Worm (Caenorhabditis elegans) whole organism, mixed stage, embryonic: Measurements from ENCODE around the gene fzy-1.

Source experiments
- M03D4.4 ChIP-seq: sonication (generic microtip); optimal IDR thresholded peaks from 2 replicates; lab custom pipeline; 2017; ENCODE audit warnings: mild to moderate bottlenecking, missing genetic modification characterization, missing compliant biosample characterization
- bed-3 ChIP-seq: fragments of 200-800 bp; sonication (Bioruptor generic); optimal IDR thresholded peaks from 3 replicates; lab custom pipeline; 2018; ENCODE audit warnings: mild to moderate bottlenecking, missing genetic modification characterization, moderate library complexity, missing compliant biosample characterization
- blmp-1 ChIP-seq: fragments of 150-350 bp; optimal IDR thresholded peaks from 2 replicates; lab custom pipeline; 2014; ENCODE audit warnings: missing biosample characterization, missing genetic modification characterization
- ceh-39 ChIP-seq: fragments of 150-350 bp; optimal IDR thresholded peaks from 2 replicates; lab custom pipeline; 2014; ENCODE audit warnings: missing biosample characterization, missing genetic modification characterization
- ceh-43 ChIP-seq: fragments of 200-800 bp; sonication (Bioruptor generic); optimal IDR thresholded peaks from 2 replicates; lab custom pipeline; 2018; ENCODE audit warnings: mild to moderate bottlenecking, missing genetic modification characterization, moderate library complexity, missing compliant biosample characterization
- ceh-83 ChIP-seq: fragments of 200-800 bp; sonication (Bioruptor generic); optimal IDR thresholded peaks from 2 replicates; lab custom pipeline; 2018; ENCODE audit warnings: mild to moderate bottlenecking, missing genetic modification characterization, missing compliant biosample characterization
- ces-1 ChIP-seq: fragments of 150-350 bp; optimal IDR thresholded peaks from 2 replicates; lab custom pipeline; 2014; ENCODE audit warnings: missing biosample characterization, missing genetic modification reagents, missing genetic modification characterization
- drap-1 ChIP-seq: fragments of 200-800 bp; sonication (Bioruptor generic); optimal IDR thresholded peaks from 3 replicates; lab custom pipeline; 2018; ENCODE audit warnings: mild to moderate bottlenecking, missing genetic modification characterization, missing compliant biosample characterization
- elt-1 ChIP-seq: sonication (generic microtip); optimal IDR thresholded peaks from 2 replicates; lab custom pipeline; 2017; ENCODE audit warnings: missing genetic modification characterization, mild to moderate bottlenecking, missing compliant biosample characterization, antibody characterized with exemption, moderate library complexity, borderline replicate concordance; ENCODE audit not compliant: insufficient read depth
- flh-1 ChIP-seq: fragments of 200-800 bp; sonication (Bioruptor generic); optimal IDR thresholded peaks from 2 replicates; lab custom pipeline; 2018; ENCODE audit warnings: mild to moderate bottlenecking, missing genetic modification characterization, moderate library complexity, missing compliant biosample characterization
- ham-2 ChIP-seq: fragments of 200-800 bp; sonication (Bioruptor generic); optimal IDR thresholded peaks from 2 replicates; lab custom pipeline; 2018; ENCODE audit warnings: mild to moderate bottlenecking, missing genetic modification characterization, missing compliant biosample characterization
- hlh-1 ChIP-seq: fragments of 150-350 bp; optimal IDR thresholded peaks from 2 replicates; lab custom pipeline; 2014; ENCODE audit warnings: missing biosample characterization, missing genetic modification reagents, missing genetic modification characterization
- lin-32 ChIP-seq: fragments of 200-800 bp; sonication (Bioruptor generic); optimal IDR thresholded peaks from 2 replicates; lab custom pipeline; 2018; ENCODE audit warnings: mild to moderate bottlenecking, missing genetic modification characterization, missing compliant biosample characterization
- lsy-2 ChIP-seq: fragments of 150-350 bp; optimal IDR thresholded peaks from 2 replicates; lab custom pipeline; 2014; ENCODE audit warnings: missing biosample characterization, missing genetic modification characterization
- mep-1 ChIP-seq: fragments of 150-350 bp; optimal IDR thresholded peaks from 2 replicates; lab custom pipeline; 2017; ENCODE audit warnings: missing biosample characterization, missing genetic modification reagents, missing genetic modification characterization, inconsistent platforms
- nhr-2 ChIP-seq: fragments of 150-350 bp; optimal IDR thresholded peaks from 2 replicates; lab custom pipeline; 2014; ENCODE audit warnings: missing biosample characterization, missing genetic modification characterization
- nhr-237 ChIP-seq: fragments of 150-350 bp; optimal IDR thresholded peaks from 2 replicates; lab custom pipeline; 2014; ENCODE audit warnings: missing biosample characterization, missing genetic modification characterization
- nhr-28 ChIP-seq: fragments of 150-350 bp; optimal IDR thresholded peaks from 2 replicates; lab custom pipeline; 2014; ENCODE audit warnings: missing biosample characterization, missing genetic modification characterization
- pha-4 ChIP-seq: fragments of 150-350 bp; optimal IDR thresholded peaks from 2 replicates; lab custom pipeline; 2018; ENCODE audit warnings: missing biosample characterization, missing genetic modification reagents, missing genetic modification characterization
- sem-2 ChIP-seq: fragments of 200-800 bp; sonication (Bioruptor generic); optimal IDR thresholded peaks from 2 replicates; lab custom pipeline; 2018; ENCODE audit warnings: mild to moderate bottlenecking, missing genetic modification characterization, missing compliant biosample characterization
- snpc-4 ChIP-seq: fragments of 150-350 bp; optimal IDR thresholded peaks from 2 replicates; lab custom pipeline; 2014; ENCODE audit warnings: missing biosample characterization, missing genetic modification characterization
- sptf-1 ChIP-seq: sonication (generic microtip); optimal IDR thresholded peaks from 2 replicates; lab custom pipeline; 2017; ENCODE audit warnings: mild to moderate bottlenecking, missing genetic modification characterization, moderate library complexity, missing compliant biosample characterization
- tbx-8 ChIP-seq: fragments of 200-800 bp; sonication (Bioruptor generic); optimal IDR thresholded peaks from 2 replicates; lab custom pipeline; 2018; ENCODE audit warnings: mild to moderate bottlenecking, missing genetic modification characterization, moderate library complexity, missing compliant biosample characterization
- unc-120 ChIP-seq: sonication (generic microtip); optimal IDR thresholded peaks from 2 replicates; lab custom pipeline; 2017; ENCODE audit warnings: missing genetic modification characterization, missing compliant biosample characterization; ENCODE audit not compliant: poor library complexity, severe bottlenecking
- unc-39 ChIP-seq: fragments of 150-350 bp; optimal IDR thresholded peaks from 2 replicates; lab custom pipeline; 2014; ENCODE audit warnings: missing biosample characterization, missing genetic modification characterization
- unc-62 ChIP-seq: fragments of 150-350 bp; optimal IDR thresholded peaks from 2 replicates; lab custom pipeline; 2014; ENCODE audit warnings: missing biosample characterization, missing genetic modification reagents, missing genetic modification characterization
- zip-8 ChIP-seq: fragments of 150-350 bp; optimal IDR thresholded peaks from 2 replicates; lab custom pipeline; 2014; ENCODE audit warnings: missing biosample characterization, missing genetic modification characterization
- ztf-11 ChIP-seq: fragments of 150-350 bp; optimal IDR thresholded peaks from 2 replicates; lab custom pipeline; 2014; ENCODE audit warnings: missing biosample characterization, missing genetic modification characterization

The fzy-1 gene

ce11 chrII:5512473-5513097, 12.0 kb downstream of the fzy-1 start:
- TF ChIP-seq flh-1 (GFP tag; lab: Kevin White, UChicago) (no peak), zip-8 (tag; lab: Kevin White, UChicago) (no peak), drap-1 (GFP tag; lab: Kevin White, UChicago) (no peak), ces-1 (GFP tag; lab: Kevin White, UChicago) (no peak), sptf-1 (tag; lab: Kevin White, UChicago) (no peak), tbx-8 (no peak), lsy-2 (no peak)

- no peak for TF ChIP-seq nhr-28 (tag; lab: Kevin White, UChicago)
These were observed 14.3 kb downstream of the fzy-1 start, which contains the start of gene sahd-1 for ce11 chrII:5514846-5515245. sahd-1 (minus strand) TSS chrII:5514945.

ce11 chrII:5515542-5515941, 15.0 kb downstream of the fzy-1 start, which contains the start of gene ZK177.3:
ZK177.3 (plus strand) TSS chrII:5515842.
- TF ChIP-seq sptf-1 (tag; lab: Kevin White, UChicago) (no peak), pha-4 (tag; lab: Kevin White, UChicago) (no peak), mep-1 (tag; lab: Kevin White, UChicago) (no peak), flh-1 (GFP tag; lab: Kevin White, UChicago) (no peak), lsy-2 (no peak), ceh-43 (GFP tag; lab: Kevin White, UChicago) (no peak), M03D4.4 (tag; lab: Kevin White, UChicago) (no peak), hlh-1 (tag; lab: Kevin White, UChicago) (no peak), bed-3 (GFP tag; lab: Kevin White, UChicago) (no peak), snpc-4 (tag; lab: Kevin White, UChicago) (no peak), ceh-83 (GFP tag; lab: Kevin White, UChicago) (no peak), ham-2 (GFP tag; lab: Kevin White, UChicago) (no peak), ces-1 (GFP tag; lab: Kevin White, UChicago) (no peak), zip-8 (tag; lab: Kevin White, UChicago) (no peak), blmp-1 (tag; lab: Kevin White, UChicago) (no peak)

ce11 chrII:5517643-5518042, 17.1 kb downstream of the fzy-1 start, which contains the start of gene ZK177.9:
ZK177.9 (minus strand) TSS chrII:5517743.
- TF ChIP-seq sem-2 (no peak), lsy-2 (no peak), unc-120 (no peak), ztf-11 (tag; lab: Kevin White, UChicago) (no peak), nhr-237 (tag; lab: Kevin White, UChicago) (no peak), bed-3 (GFP tag; lab: Kevin White, UChicago) (no peak), elt-1 (tag; lab: Kevin White, UChicago) (no peak), unc-39 (no peak), flh-1 (GFP tag; lab: Kevin White, UChicago) (no peak), ceh-43 (GFP tag; lab: Kevin White, UChicago) (no peak), zip-8 (tag; lab: Kevin White, UChicago) (no peak), mep-1 (tag; lab: Kevin White, UChicago) (no peak), ces-1 (GFP tag; lab: Kevin White, UChicago) (no peak), lin-32 (GFP tag; lab: Kevin White, UChicago) (no peak)
- TF ChIP-seq, all 35 proteins: peak for 0

- no peak for TF ChIP-seq sptf-1 (tag; lab: Kevin White, UChicago)
- peak; percentile 96 for TF ChIP-seq zip-8 (tag; lab: Kevin White, UChicago)
- TF ChIP-seq ceh-83 (GFP tag; lab: Kevin White, UChicago) = no peak
- no peak for TF ChIP-seq ztf-11 (tag; lab: Kevin White, UChicago)
- no peak for TF ChIP-seq M03D4.4 (tag; lab: Kevin White, UChicago)
- TF ChIP-seq nhr-2 (tag; lab: Kevin White, UChicago) = no peak
- no peak for TF ChIP-seq unc-39
- TF ChIP-seq, all 35 proteins: peak for 1
These were observed 17.5 kb downstream of the fzy-1 start for ce11 chrII:5518055-5518454.

- no peak for TF ChIP-seq ztf-11 (tag; lab: Kevin White, UChicago)
- TF ChIP-seq nhr-28 (tag; lab: Kevin White, UChicago) = no peak
- TF ChIP-seq pha-4 (tag; lab: Kevin White, UChicago) = no peak
- TF ChIP-seq lsy-2 = no peak
- no peak for TF ChIP-seq unc-62 (GFP tag; lab: Kevin White, UChicago)
- no peak for TF ChIP-seq ceh-39 (tag; lab: Kevin White, UChicago)
- TF ChIP-seq hlh-1 (tag; lab: Kevin White, UChicago) = no peak
- no peak for TF ChIP-seq nhr-237 (tag; lab: Kevin White, UChicago)
- no peak for TF ChIP-seq zip-8 (tag; lab: Kevin White, UChicago)
- no peak for TF ChIP-seq unc-120
- TF ChIP-seq mep-1 (tag; lab: Kevin White, UChicago) = no peak
- no peak for TF ChIP-seq tbx-8
- TF ChIP-seq ham-2 (GFP tag; lab: Kevin White, UChicago) = no peak
- no peak for TF ChIP-seq ceh-43 (GFP tag; lab: Kevin White, UChicago)
- no peak for TF ChIP-seq snpc-4 (tag; lab: Kevin White, UChicago)
These were observed 18.3 kb downstream of the fzy-1 start, which contains the start of gene ZK177.2 for ce11 chrII:5518910-5519309. ZK177.2 (plus strand) TSS chrII:5519210.
